Fruit fly (Drosophila melanogaster): ENCODE data around the gene Trpgamma.

- TF ChIP-seq CG11294 (GFP tag; IDR thresholded peaks at IDR 0.05) (no peak), Sox15 (GFP tag; optimal IDR thresholded peaks at IDR 0.05) (no peak), fd59A (GFP tag; optimal IDR thresholded peaks at IDR 0.05) (no peak)
Measured at dm6 chr2L:16709693-16710092, 33.2 kb upstream of the Trpgamma start.

All from whole organism, prepupa.